Worm (Caenorhabditis elegans) whole organism, L4 larva: ENCODE results near the gene hhat-2.

Source experiments
- F37D6.2 ChIP-seq: sonication (generic microtip); optimal IDR thresholded peaks from 2 replicates; lab custom pipeline; 2016; ENCODE audit warnings: mild to moderate bottlenecking, missing genetic modification characterization, missing compliant biosample characterization
- R02D3.7 ChIP-seq: fragments of 150-350 bp; sonication (generic microtip); optimal IDR thresholded peaks from 3 replicates; lab custom pipeline; 2014; ENCODE audit warnings: missing biosample characterization, missing genetic modification characterization
- T20F7.1 ChIP-seq: fragments of 200-800 bp; sonication (Bioruptor generic); optimal IDR thresholded peaks from 2 replicates; lab custom pipeline; 2018; ENCODE audit warnings: mild to moderate bottlenecking, missing genetic modification characterization, missing compliant biosample characterization
- Y75B8A.6 ChIP-seq: fragments of 200-800 bp; sonication (Bioruptor generic); IDR thresholded peaks from 2 replicates; pipeline ENCODE4 v1.3.6; 2022; ENCODE audit warnings: missing genetic modification reagents, missing genetic modification characterization, missing compliant biosample characterization
- ZK546.5 ChIP-seq, 2 experiments: sonication (generic microtip); optimal IDR thresholded peaks; 2 replicates each; lab custom pipeline; 2017; ENCODE audit warnings: missing biosample characterization in 2 of 2, missing genetic modification characterization in 2 of 2
- ama-1 ChIP-seq: fragments of 150-350 bp; optimal IDR thresholded peaks from 2 replicates; lab custom pipeline; 2014; ENCODE audit warnings: inconsistent platforms, mixed read lengths
- ceh-20 ChIP-seq: fragments of 200-800 bp; sonication (Bioruptor generic); IDR thresholded peaks from 2 replicates; pipeline ENCODE4 v1.3.6; 2022; ENCODE audit warnings: missing genetic modification reagents, missing genetic modification characterization, missing compliant biosample characterization
- ceh-62 ChIP-seq: sonication (generic microtip); optimal IDR thresholded peaks from 2 replicates; lab custom pipeline; 2017; ENCODE audit warnings: missing biosample characterization, missing genetic modification characterization
- ceh-82 ChIP-seq: sonication (generic microtip); optimal IDR thresholded peaks from 2 replicates; lab custom pipeline; 2017; ENCODE audit warnings: missing biosample characterization, missing genetic modification characterization
- cey-2 ChIP-seq: sonication (generic microtip); optimal IDR thresholded peaks from 3 replicates; lab custom pipeline; 2017; ENCODE audit warnings: missing genetic modification characterization, mild to moderate bottlenecking, missing compliant biosample characterization, antibody characterized with exemption, borderline replicate concordance; ENCODE audit not compliant: insufficient read depth
- dmd-6 ChIP-seq: fragments of 200-800 bp; sonication (Bioruptor generic); IDR thresholded peaks from 2 replicates; pipeline ENCODE4 v1.3.6; 2022; ENCODE audit warnings: missing genetic modification reagents, missing genetic modification characterization, missing compliant biosample characterization
- dmd-8 ChIP-seq: fragments of 200-800 bp; sonication (Bioruptor generic); IDR thresholded peaks from 2 replicates; pipeline ENCODE4 v1.3.6; 2022; ENCODE audit warnings: missing genetic modification characterization, missing compliant biosample characterization
- dmd-9 ChIP-seq: fragments of 200-800 bp; sonication (Bioruptor generic); IDR thresholded peaks from 2 replicates; pipeline ENCODE4 v1.3.6; 2022; ENCODE audit warnings: missing genetic modification reagents, missing genetic modification characterization, missing compliant biosample characterization
- duxl-1 ChIP-seq: sonication (generic microtip); optimal IDR thresholded peaks from 2 replicates; lab custom pipeline; 2016; ENCODE audit warnings: mild to moderate bottlenecking, missing genetic modification characterization, moderate library complexity, missing compliant biosample characterization; ENCODE audit not compliant: poor library complexity
- egl-27 ChIP-seq: sonication (generic microtip); optimal IDR thresholded peaks from 3 replicates; lab custom pipeline; 2017; ENCODE audit warnings: missing biosample characterization, missing genetic modification reagents, missing genetic modification characterization
- egl-43 ChIP-seq: fragments of 200-800 bp; sonication (Bioruptor generic); IDR thresholded peaks from 2 replicates; pipeline ENCODE4 v1.3.6; 2022; ENCODE audit warnings: missing genetic modification reagents, missing genetic modification characterization, missing compliant biosample characterization
- fos-1 ChIP-seq: fragments of 150-350 bp; optimal IDR thresholded peaks from 2 replicates; lab custom pipeline; 2014; ENCODE audit warnings: missing biosample characterization, missing genetic modification characterization
- hlh-30 ChIP-seq: sonication (generic microtip); optimal IDR thresholded peaks from 2 replicates; lab custom pipeline; 2017; ENCODE audit warnings: antibody characterized with exemption, mild to moderate bottlenecking, missing genetic modification characterization, missing compliant biosample characterization; ENCODE audit not compliant: insufficient read depth
- jun-1 ChIP-seq: fragments of 150-350 bp; optimal IDR thresholded peaks from 2 replicates; lab custom pipeline; 2014; ENCODE audit warnings: missing biosample characterization, missing genetic modification reagents, missing genetic modification characterization
- lim-7 ChIP-seq: fragments of 200-800 bp; sonication (Bioruptor generic); IDR thresholded peaks from 2 replicates; pipeline ENCODE4 v1.3.6; 2022; ENCODE audit warnings: missing genetic modification characterization, missing compliant biosample characterization
- lin-15B ChIP-seq: fragments of 150-350 bp; sonication (generic microtip); optimal IDR thresholded peaks from 3 replicates; lab custom pipeline; 2014; ENCODE audit warnings: missing biosample characterization, missing genetic modification characterization
- lin-29 ChIP-seq: fragments of 200-800 bp; sonication (Bioruptor generic); IDR thresholded peaks from 2 replicates; pipeline ENCODE4 v1.3.6; 2022; ENCODE audit warnings: missing genetic modification reagents, missing genetic modification characterization, missing compliant biosample characterization
- lsy-2 ChIP-seq, 2 experiments: fragments of 150-350 bp in 1 of 2; sonication (generic microtip) in 1 of 2; optimal IDR thresholded peaks; 2 replicates each; lab custom pipeline; 2014 to 2017; ENCODE audit warnings: missing biosample characterization in 2 of 2, missing genetic modification characterization in 2 of 2
- mdl-1 ChIP-seq, 2 experiments: fragments of 150-350 bp in 1 of 2; sonication (generic microtip) in 1 of 2; optimal IDR thresholded peaks; 2 replicates each; lab custom pipeline; 2014 to 2017; ENCODE audit warnings: missing biosample characterization in 2 of 2, missing genetic modification characterization in 2 of 2
- mdt-29 ChIP-seq: fragments of 200-800 bp; sonication (Bioruptor generic); IDR thresholded peaks from 2 replicates; pipeline ENCODE4 v1.3.6; 2022; ENCODE audit warnings: missing genetic modification reagents, missing genetic modification characterization, missing compliant biosample characterization
- mep-1 ChIP-seq: fragments of 150-350 bp; sonication (generic microtip); optimal IDR thresholded peaks from 3 replicates; lab custom pipeline; 2014; ENCODE audit warnings: missing biosample characterization, missing genetic modification characterization
- mxl-2 ChIP-seq: fragments of 200-800 bp; sonication (Bioruptor generic); conservative IDR thresholded peaks from 2 replicates; pipeline ENCODE4 v1.3.6; 2022; ENCODE audit warnings: missing genetic modification reagents, missing genetic modification characterization, missing compliant biosample characterization
- mxl-3 ChIP-seq: fragments of 200-800 bp; sonication (Bioruptor generic); optimal IDR thresholded peaks from 2 replicates; lab custom pipeline; 2018; ENCODE audit warnings: mild to moderate bottlenecking, missing genetic modification characterization, missing compliant biosample characterization
- nhr-10 ChIP-seq: fragments of 150-350 bp; optimal IDR thresholded peaks from 2 replicates; lab custom pipeline; 2014; ENCODE audit warnings: missing biosample characterization, missing genetic modification characterization
- nhr-102 ChIP-seq: sonication (generic microtip); optimal IDR thresholded peaks from 2 replicates; lab custom pipeline; 2016; ENCODE audit warnings: mild to moderate bottlenecking, missing genetic modification characterization, moderate library complexity, missing compliant biosample characterization
- nhr-11 ChIP-seq: fragments of 150-350 bp; optimal IDR thresholded peaks from 2 replicates; lab custom pipeline; 2014; ENCODE audit warnings: missing biosample characterization, missing genetic modification characterization
- nhr-111 ChIP-seq: fragments of 200-800 bp; sonication (Bioruptor generic); optimal IDR thresholded peaks from 2 replicates; lab custom pipeline; 2018; ENCODE audit warnings: mild to moderate bottlenecking, missing genetic modification characterization, missing compliant biosample characterization
- nhr-237 ChIP-seq: sonication (generic microtip); optimal IDR thresholded peaks from 2 replicates; lab custom pipeline; 2017; ENCODE audit warnings: missing biosample characterization, missing genetic modification characterization
- nhr-25 ChIP-seq: sonication (generic microtip); optimal IDR thresholded peaks from 2 replicates; lab custom pipeline; 2017; ENCODE audit warnings: missing genetic modification characterization, mild to moderate bottlenecking, missing compliant biosample characterization, antibody characterized with exemption, moderate library complexity, borderline replicate concordance; ENCODE audit not compliant: insufficient read depth
- nhr-28 ChIP-seq: fragments of 150-350 bp; optimal IDR thresholded peaks from 2 replicates; lab custom pipeline; 2014; ENCODE audit warnings: missing biosample characterization, missing genetic modification characterization
- nhr-41 ChIP-seq: fragments of 200-800 bp; sonication (Bioruptor generic); IDR thresholded peaks from 2 replicates; pipeline ENCODE4 v1.3.6; 2022; ENCODE audit warnings: missing genetic modification reagents, missing genetic modification characterization, missing compliant biosample characterization
- nhr-77 ChIP-seq: fragments of 150-350 bp; optimal IDR thresholded peaks from 2 replicates; lab custom pipeline; 2014; ENCODE audit warnings: missing biosample characterization, missing genetic modification characterization
- php-3 ChIP-seq: fragments of 200-800 bp; sonication (Bioruptor generic); IDR thresholded peaks from 2 replicates; pipeline ENCODE4 v1.3.6; 2022; ENCODE audit warnings: missing genetic modification reagents, missing genetic modification characterization, missing compliant biosample characterization
- saeg-2 ChIP-seq: fragments of 200-800 bp; sonication (Bioruptor generic); IDR thresholded peaks from 2 replicates; pipeline ENCODE4 v1.3.6; 2022; ENCODE audit warnings: missing genetic modification reagents, missing genetic modification characterization, missing compliant biosample characterization
- sdz-12 ChIP-seq: fragments of 200-800 bp; sonication (Bioruptor generic); optimal IDR thresholded peaks from 2 replicates; lab custom pipeline; 2018; ENCODE audit warnings: mild to moderate bottlenecking, missing genetic modification characterization, missing compliant biosample characterization
- skn-1 ChIP-seq: fragments of 150-350 bp; optimal IDR thresholded peaks from 2 replicates; lab custom pipeline; 2014; ENCODE audit warnings: missing biosample characterization, missing genetic modification characterization
- snpc-1.2 ChIP-seq: fragments of 200-800 bp; sonication (Bioruptor generic); IDR thresholded peaks from 2 replicates; pipeline ENCODE4 v1.3.6; 2022; ENCODE audit warnings: missing genetic modification reagents, missing genetic modification characterization, missing compliant biosample characterization
- snpc-4 ChIP-seq: fragments of 150-350 bp; optimal IDR thresholded peaks from 2 replicates; lab custom pipeline; 2014; ENCODE audit warnings: missing biosample characterization, missing genetic modification characterization
- spr-3 ChIP-seq: fragments of 200-800 bp; sonication (Bioruptor generic); optimal IDR thresholded peaks from 2 replicates; lab custom pipeline; 2018; ENCODE audit warnings: mild to moderate bottlenecking, missing genetic modification characterization, missing compliant biosample characterization
- tag-97 ChIP-seq: fragments of 200-800 bp; sonication (Bioruptor generic); IDR thresholded peaks from 2 replicates; pipeline ENCODE4 v1.3.6; 2022; ENCODE audit warnings: missing genetic modification characterization, missing compliant biosample characterization
- tra-1 ChIP-seq: fragments of 200-800 bp; sonication (Bioruptor generic); IDR thresholded peaks from 2 replicates; pipeline ENCODE4 v1.3.6; 2022; ENCODE audit warnings: missing genetic modification reagents, missing genetic modification characterization, missing compliant biosample characterization
- unc-62 ChIP-seq, 3 experiments: fragments of 150-350 bp in 1 of 3; sonication (generic microtip); optimal IDR thresholded peaks in 2 of 3; peaks in 1 of 3; 1 replicate in 1 of 3; 2 replicates in 2 of 3; lab custom pipeline; 2014 to 2017; ENCODE audit warnings: missing biosample characterization in 3 of 3, missing genetic modification characterization in 3 of 3, missing genetic modification reagents in 3 of 3, missing genotype in 1 of 3
- zag-1 ChIP-seq: fragments of 150-350 bp; optimal IDR thresholded peaks from 2 replicates; lab custom pipeline; 2014; ENCODE audit warnings: missing biosample characterization, missing genetic modification characterization
- zfp-2 ChIP-seq: sonication (generic microtip); optimal IDR thresholded peaks from 2 replicates; lab custom pipeline; 2016; ENCODE audit warnings: mild to moderate bottlenecking, missing genetic modification characterization, missing compliant biosample characterization
- zip-11 ChIP-seq: fragments of 200-800 bp; sonication (Bioruptor generic); IDR thresholded peaks from 2 replicates; pipeline ENCODE4 v1.3.6; 2022; ENCODE audit warnings: missing genetic modification characterization, missing compliant biosample characterization
- ztf-11 ChIP-seq: fragments of 150-350 bp; optimal IDR thresholded peaks from 2 replicates; lab custom pipeline; 2014; ENCODE audit warnings: missing biosample characterization, missing genetic modification characterization

Gene hhat-2

ce11 chrIV:14824878-14825352 is 4.0 kb downstream of the hhat-2 start, which contains the start of gene sec-61.A (continued):
- TF ChIP-seq spr-3 (GFP tag; lab: Kevin White, UChicago) = peak; percentile 57
- no peak for TF ChIP-seq lin-29
- TF ChIP-seq duxl-1 (tag; lab: Kevin White, UChicago) = peak; percentile 1
- TF ChIP-seq php-3 (GFP tag; lab: Robert Waterston, UW) = no peak
- TF ChIP-seq egl-43 = peak; percentile 55; the same call in 1 of the 2 replicates
- TF ChIP-seq zag-1 = no peak
- no peak for TF ChIP-seq R02D3.7 (tag; lab: Kevin White, UChicago)
- TF ChIP-seq F37D6.2 = peak; percentile 41
- TF ChIP-seq skn-1 (tag; lab: Kevin White, UChicago) = no peak
- peak; percentile 47 for TF ChIP-seq nhr-25 (tag; lab: Kevin White, UChicago)
- peak; percentile 96 to 98 for TF ChIP-seq lsy-2 (tag; optimal IDR thresholded peaks at IDR 0.05; lab: Kevin White, UChicago)
- TF ChIP-seq nhr-28 = peak; percentile 35
- peak; percentile 4 for TF ChIP-seq snpc-4 (tag; lab: Kevin White, UChicago)
- TF ChIP-seq ceh-20 (GFP tag; lab: Robert Waterston, UW) = no peak
- TF ChIP-seq ZK546.5 (tag; optimal IDR thresholded peaks at IDR 0.05; lab: Kevin White, UChicago) = no peak
- TF ChIP-seq mxl-2 (GFP tag; lab: Robert Waterston, UW) = no peak
- no peak for TF ChIP-seq ama-1
- no peak for TF ChIP-seq zip-11 (GFP tag; lab: Robert Waterston, UW)
- no peak for TF ChIP-seq nhr-237 (tag; lab: Kevin White, UChicago)
- TF ChIP-seq fos-1 (tag; lab: Kevin White, UChicago) = no peak
- peak; percentile 16 to 82 for TF ChIP-seq mdl-1 (tag; optimal IDR thresholded peaks at IDR 0.05; lab: Kevin White, UChicago)
- no peak for TF ChIP-seq ztf-11 (tag; lab: Kevin White, UChicago)
- TF ChIP-seq ceh-62 (tag; lab: Kevin White, UChicago) = no peak
- TF ChIP-seq zfp-2 = peak; percentile 30
- peak; percentile 94 for TF ChIP-seq snpc-1.2
- peak; percentile 47 for TF ChIP-seq nhr-77 (tag; lab: Kevin White, UChicago)
- no peak for TF ChIP-seq ceh-82 (tag; lab: Kevin White, UChicago)
- TF ChIP-seq nhr-102 (tag; lab: Kevin White, UChicago) = peak; percentile 66
- TF ChIP-seq tra-1 (GFP tag; lab: Robert Waterston, UW) = no peak; the same call in 1 of the 2 replicates
- 0 out of 2 replicates have a peak, but pooled peaks have one; percentile 15 for TF ChIP-seq lim-7
- peak; percentile 85 for TF ChIP-seq hlh-30
- 0 out of 2 replicates have a peak, but pooled peaks have one; percentile 38 for TF ChIP-seq saeg-2 (GFP tag; lab: Robert Waterston, UW)
- TF ChIP-seq nhr-41 (GFP tag; lab: Robert Waterston, UW) = no peak
- no peak for TF ChIP-seq egl-27 (tag; lab: Kevin White, UChicago)
- 0 out of 2 replicates have a peak, but pooled peaks have one; percentile 53 for TF ChIP-seq mdt-29 (GFP tag; lab: Robert Waterston, UW)
- TF ChIP-seq dmd-8 (GFP tag; lab: Robert Waterston, UW) = no peak
- TF ChIP-seq lin-15B = no peak
- no peak for TF ChIP-seq nhr-10 (tag; lab: Kevin White, UChicago)
- peak; percentile 87 for TF ChIP-seq T20F7.1
- no peak for TF ChIP-seq cey-2 (tag; lab: Kevin White, UChicago)
- TF ChIP-seq unc-62 (GFP tag; optimal IDR thresholded peaks at IDR 0.05 in 1 of 2; lab: Kevin White, UChicago) = peak in 1 of 2 experiments; percentile 77
- no peak for TF ChIP-seq unc-62 (tag; optimal IDR thresholded peaks at IDR 0.05; lab: Kevin White, UChicago)
- TF ChIP-seq sdz-12 (GFP tag; lab: Kevin White, UChicago) = no peak
- TF ChIP-seq mep-1 (tag; lab: Kevin White, UChicago) = peak; percentile 77
- TF ChIP-seq tag-97 (GFP tag; lab: Robert Waterston, UW) = no peak
- TF ChIP-seq dmd-6 (GFP tag; lab: Robert Waterston, UW) = peak; percentile 80
- no peak for TF ChIP-seq Y75B8A.6 (GFP tag; lab: Robert Waterston, UW)
- no peak for TF ChIP-seq nhr-111 (GFP tag; lab: Kevin White, UChicago)
- TF ChIP-seq jun-1 (tag; lab: Kevin White, UChicago) = peak; percentile 54
- no peak for TF ChIP-seq nhr-11 (tag; lab: Kevin White, UChicago)
- TF ChIP-seq mxl-3 = peak; percentile 87
- TF ChIP-seq dmd-9 (GFP tag; lab: Robert Waterston, UW) = no peak
